Fruit fly (Drosophila melanogaster): ENCODE measurements around the gene Coq3.
A peak's percentile ranks its signal among the peaks of the same experiment; 100 is the strongest.

The Coq3 gene

dm6 chr2L:21168295-21169159 lies 10.1 kb upstream of the Coq3 start, which contains the start of the genes mAcon1, CG43345 and CG43346 (continued):
- TF ChIP-seq Abd-B (GFP tag; optimal IDR thresholded peaks at IDR 0.05): peak; percentile 89
- peak; percentile 16 for TF ChIP-seq CG10565 (GFP tag; optimal IDR thresholded peaks at IDR 0.05)
- TF ChIP-seq sisA (GFP tag; IDR thresholded peaks at IDR 0.05): peak; percentile 60
- peak; percentile 6 for TF ChIP-seq pfk (GFP tag; optimal IDR thresholded peaks at IDR 0.05)
- TF ChIP-seq chinmo (GFP tag; IDR thresholded peaks at IDR 0.05; ENCODE audit: partially characterized antibody): no peak
- TF ChIP-seq CG12659 (GFP tag; optimal IDR thresholded peaks at IDR 0.05): peak; percentile 90
- TF ChIP-seq ftz-f1 (GFP tag; optimal IDR thresholded peaks at IDR 0.05): peak; percentile 53
- peak; percentile 90 for TF ChIP-seq CG7786 (GFP tag; optimal IDR thresholded peaks at IDR 0.05)
- TF ChIP-seq crol (GFP tag; IDR thresholded peaks at IDR 0.05): no peak
- TF ChIP-seq Lhr (GFP tag; optimal IDR thresholded peaks at IDR 0.05): peak; percentile 56
- TF ChIP-seq CG4617 (GFP tag; optimal IDR thresholded peaks at IDR 0.05; ENCODE audit: borderline replicate concordance): peak; percentile 63
- TF ChIP-seq h (optimal IDR thresholded peaks at IDR 0.05): no peak
- TF ChIP-seq emc (GFP tag; optimal IDR thresholded peaks at IDR 0.05): peak; percentile 84
- peak; percentile 94 for TF ChIP-seq pho (GFP tag; optimal IDR thresholded peaks at IDR 0.05)
- TF ChIP-seq HLHmδ (GFP tag; optimal IDR thresholded peaks at IDR 0.05): no peak
- TF ChIP-seq gt (GFP tag; IDR thresholded peaks at IDR 0.05): no peak
- 0 out of 2 replicates have a peak, but pooled peaks have one; percentile 33 for TF ChIP-seq CG32772 (GFP tag; IDR thresholded peaks at IDR 0.05)
- TF ChIP-seq bsh (GFP tag; optimal IDR thresholded peaks at IDR 0.05): peak; percentile 19 to 59
- peak; percentile 82 for TF ChIP-seq NC2α (GFP tag; optimal IDR thresholded peaks at IDR 0.05)
- peak; percentile 54; the same call in 1 of the 2 replicates for TF ChIP-seq CG32532 (GFP tag; IDR thresholded peaks at IDR 0.05)
- peak; percentile 87 for TF ChIP-seq nmo (GFP tag; optimal IDR thresholded peaks at IDR 0.05)
- no peak for TF ChIP-seq pita (GFP tag; optimal IDR thresholded peaks at IDR 0.05)
- no peak for TF ChIP-seq CG43689 (GFP tag; IDR thresholded peaks at IDR 0.05)
- no peak for TF ChIP-seq CG16779 (GFP tag; IDR thresholded peaks at IDR 0.05)
- peak; percentile 78 for TF ChIP-seq Ptx1 (GFP tag; IDR thresholded peaks at IDR 0.05)
- no peak for TF ChIP-seq CG34224 (GFP tag; IDR thresholded peaks at IDR 0.05; ENCODE audit: partially characterized antibody)
- peak; percentile 55 for TF ChIP-seq ssp (GFP tag; IDR thresholded peaks at IDR 0.05)
- no peak for TF ChIP-seq TFAM (GFP tag; optimal IDR thresholded peaks at IDR 0.05)
- TF ChIP-seq ato (GFP tag; IDR thresholded peaks at IDR 0.05; ENCODE audit: partially characterized antibody): no peak
- TF ChIP-seq NFAT (GFP tag; IDR thresholded peaks at IDR 0.05): no peak
- peak; percentile 27; the same call in 1 of the 2 replicates for TF ChIP-seq vvl (GFP tag; IDR thresholded peaks at IDR 0.05)
- TF ChIP-seq NfI (GFP tag; optimal IDR thresholded peaks at IDR 0.05): peak; percentile 86
- TF ChIP-seq Dek (tag; optimal IDR thresholded peaks at IDR 0.05): peak; percentile 74
- TF ChIP-seq CG31365 (tag; optimal IDR thresholded peaks at IDR 0.05): no peak
- peak; percentile 91 for TF ChIP-seq CG13624 (GFP tag; optimal IDR thresholded peaks at IDR 0.05)
- no peak for TF ChIP-seq aop (GFP tag; IDR thresholded peaks at IDR 0.05)
- TF ChIP-seq tna (GFP tag; IDR thresholded peaks at IDR 0.05; ENCODE audit: partially characterized antibody): no peak
- TF ChIP-seq CHES-1-like (GFP tag; optimal IDR thresholded peaks at IDR 0.05): peak; percentile 87
- TF ChIP-seq CG31441 (GFP tag; IDR thresholded peaks at IDR 0.05): no peak; the same call in 1 of the 2 replicates
- peak; percentile 71 for TF ChIP-seq nerfin-1 (tag; optimal IDR thresholded peaks at IDR 0.05)
- peak; percentile 79 for TF ChIP-seq Sox100B (GFP tag; optimal IDR thresholded peaks at IDR 0.05)
- no peak for TF ChIP-seq Doc2 (GFP tag; IDR thresholded peaks at IDR 0.05)
- peak; percentile 78 for TF ChIP-seq CG3163 (GFP tag; optimal IDR thresholded peaks at IDR 0.05)
- TF ChIP-seq BtbVII (GFP tag; optimal IDR thresholded peaks at IDR 0.05): peak; percentile 54
- TF ChIP-seq ATbp (GFP tag; optimal IDR thresholded peaks at IDR 0.05): peak; percentile 43
- TF ChIP-seq CG12155 (GFP tag; optimal IDR thresholded peaks at IDR 0.05): peak; percentile 84
- no peak for TF ChIP-seq kah (GFP tag; optimal IDR thresholded peaks at IDR 0.05)
- no peak for TF ChIP-seq wek (GFP tag; optimal IDR thresholded peaks at IDR 0.05)
- peak; percentile 70 for TF ChIP-seq cato (GFP tag; optimal IDR thresholded peaks at IDR 0.05; ENCODE audit: borderline replicate concordance)

Data from whole organism, embryonic.